Worm (Caenorhabditis elegans): ENCODE data around the gene srx-32.

DNA sequence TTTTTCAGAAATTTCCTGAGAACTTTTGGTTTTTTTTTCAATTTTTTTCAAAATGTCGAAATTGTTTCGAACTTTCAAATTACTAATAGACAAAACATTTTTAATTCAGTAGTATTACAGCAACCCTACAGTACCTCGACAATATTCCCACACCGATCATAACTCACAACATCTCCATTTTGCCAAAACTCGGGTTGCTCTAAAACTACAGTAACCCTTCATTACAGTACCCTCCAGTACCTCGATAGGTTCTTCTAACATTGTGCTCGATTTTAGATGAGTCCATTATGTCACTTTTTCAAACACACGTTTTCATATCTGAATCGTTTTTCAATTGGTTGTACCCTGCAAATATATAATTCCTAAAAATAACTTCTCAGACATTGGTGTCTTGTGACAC, 28.5 kb upstream of the srx-32 start:
- TF ChIP-seq ces-1 (GFP tag; optimal IDR thresholded peaks at IDR 0.05) (no peak), elt-2 (tag; optimal IDR thresholded peaks at IDR 0.05) (no peak), unc-62 (GFP tag; optimal IDR thresholded peaks at IDR 0.05) (no peak), nhr-47 (tag; optimal IDR thresholded peaks at IDR 0.05) (no peak), lin-15B (tag; optimal IDR thresholded peaks at IDR 0.05) (no peak), nhr-237 (tag; optimal IDR thresholded peaks at IDR 0.05) (no peak), ceh-82 (tag; optimal IDR thresholded peaks at IDR 0.05) (no peak), blmp-1 (tag; optimal IDR thresholded peaks at IDR 0.05) (no peak), nhr-90 (tag; optimal IDR thresholded peaks at IDR 0.05; ENCODE audit: poor library complexity) (no peak), unc-86 (tag; optimal IDR thresholded peaks at IDR 0.05) (no peak), lin-35 (GFP tag; optimal IDR thresholded peaks at IDR 0.05) (no peak), mep-1 (tag; optimal IDR thresholded peaks at IDR 0.05) (no peak)

All from whole organism, L1 larva.